Fruit fly (Drosophila melanogaster): ENCODE results near the gene Ras64B.
A peak's percentile ranks its signal among the peaks of the same experiment; 100 is the strongest.

Ras64B gene

DNA sequence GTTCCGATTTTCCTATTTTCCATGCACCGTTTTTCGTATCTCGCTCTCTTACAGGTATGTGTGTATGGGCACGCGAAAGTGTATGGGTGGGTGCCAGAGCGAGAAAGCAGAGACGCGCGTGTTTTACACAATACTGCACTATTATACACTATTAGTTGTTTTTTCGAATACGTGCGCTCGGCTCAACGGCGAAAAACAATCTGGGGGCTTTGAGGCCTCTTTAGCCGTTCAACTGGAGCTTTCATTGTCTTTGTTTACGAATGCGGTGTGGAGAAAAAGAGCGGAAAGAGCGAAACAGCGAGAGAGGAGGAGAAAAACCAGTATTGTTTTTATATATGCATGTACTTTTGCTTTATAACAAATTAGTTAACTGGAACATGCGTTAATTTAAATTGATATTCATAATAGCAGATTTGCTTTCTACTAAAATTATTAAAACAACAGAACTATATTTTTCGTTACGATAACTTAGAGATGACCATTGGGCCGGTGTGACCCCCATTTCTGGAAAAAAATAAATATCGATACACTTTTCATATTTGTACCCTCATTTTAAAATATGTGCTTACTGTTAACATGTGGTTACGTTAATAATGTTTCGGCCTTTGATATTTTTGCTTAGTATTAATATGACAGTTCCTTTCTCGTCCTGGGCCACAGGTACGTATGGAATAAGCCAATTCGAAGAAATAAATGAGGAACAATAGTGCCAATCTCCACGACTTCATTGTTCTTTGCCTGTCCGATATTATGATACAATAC lies 36.2 kb upstream of the Ras64B start, which contains the start of gene CG14995 (continued):
- peak; percentile 71 for TF ChIP-seq CG34376 (GFP tag; optimal IDR thresholded peaks at IDR 0.05)
- no peak for TF ChIP-seq Gsc (GFP tag; IDR thresholded peaks at IDR 0.05)
- TF ChIP-seq CG4707 (GFP tag; optimal IDR thresholded peaks at IDR 0.05): no peak
- TF ChIP-seq eyg (GFP tag; optimal IDR thresholded peaks at IDR 0.05): no peak
- no peak; the same call in 1 of the 2 replicates for TF ChIP-seq sob (GFP tag; IDR thresholded peaks at IDR 0.05)
- TF ChIP-seq CG15601 (tag; optimal IDR thresholded peaks at IDR 0.05): peak; percentile 16
- no peak for TF ChIP-seq grn (GFP tag; optimal IDR thresholded peaks at IDR 0.05)
- no peak for TF ChIP-seq disco-r (GFP tag; optimal IDR thresholded peaks at IDR 0.05)
- no peak for TF ChIP-seq CG7786 (GFP tag; optimal IDR thresholded peaks at IDR 0.05)
- peak; percentile 75 for TF ChIP-seq CG16813 (GFP tag; IDR thresholded peaks at IDR 0.05; ENCODE audit: partially characterized antibody)
- TF ChIP-seq CoRest (tag; optimal IDR thresholded peaks at IDR 0.05): no peak
- no peak for TF ChIP-seq CG15696 (tag; optimal IDR thresholded peaks at IDR 0.05)
- TF ChIP-seq nom (GFP tag; optimal IDR thresholded peaks at IDR 0.05): peak; percentile 77
- no peak; the same call in 1 of the 3 replicates for TF ChIP-seq zen2 (GFP tag; IDR thresholded peaks at IDR 0.05; ENCODE audit: partially characterized antibody)
- no peak for TF ChIP-seq crc (GFP tag; optimal IDR thresholded peaks at IDR 0.05)
- no peak for TF ChIP-seq E2f1 (GFP tag; IDR thresholded peaks at IDR 0.05)
- TF ChIP-seq cato (GFP tag; optimal IDR thresholded peaks at IDR 0.05; ENCODE audit: borderline replicate concordance): no peak
- TF ChIP-seq CG6254 (GFP tag; optimal IDR thresholded peaks at IDR 0.05): no peak
- TF ChIP-seq Hand (GFP tag; optimal IDR thresholded peaks at IDR 0.05): peak; percentile 34
- peak; percentile 61 to 86 for TF ChIP-seq Trl (optimal IDR thresholded peaks at IDR 0.05)
- no peak for TF ChIP-seq Trl (GFP tag; optimal IDR thresholded peaks at IDR 0.05)
- peak; percentile 45; the same call in 1 of the 2 replicates for TF ChIP-seq Adf1 (GFP tag; IDR thresholded peaks at IDR 0.05)
- peak; percentile 79 for TF ChIP-seq BtbVII (GFP tag; optimal IDR thresholded peaks at IDR 0.05)
- TF ChIP-seq CG12104 (GFP tag; optimal IDR thresholded peaks at IDR 0.05): no peak
- TF ChIP-seq CG10366 (GFP tag; IDR thresholded peaks at IDR 0.05): no peak
- peak; percentile 67 for TF ChIP-seq Scr (GFP tag; IDR thresholded peaks at IDR 0.05; ENCODE audit: partially characterized antibody)
- no peak for TF ChIP-seq maf-S (GFP tag; optimal IDR thresholded peaks at IDR 0.05)
- TF ChIP-seq CG10267 (tag; optimal IDR thresholded peaks at IDR 0.05): peak; percentile 5
- no peak for TF ChIP-seq Tbp (GFP tag; optimal IDR thresholded peaks at IDR 0.05)
- peak; percentile 31 for TF ChIP-seq CG15514 (GFP tag; optimal IDR thresholded peaks at IDR 0.05)
- TF ChIP-seq Jarid2 (GFP tag; optimal IDR thresholded peaks at IDR 0.05): peak; percentile 77
- TF ChIP-seq Hmx (GFP tag; optimal IDR thresholded peaks at IDR 0.05): no peak
- TF ChIP-seq mirr (GFP tag; optimal IDR thresholded peaks at IDR 0.05): peak; percentile 77
- TF ChIP-seq stwl (tag; optimal IDR thresholded peaks at IDR 0.05): peak; percentile 56
- no peak for TF ChIP-seq hkb (optimal IDR thresholded peaks at IDR 0.05)
- TF ChIP-seq hkb (GFP tag; IDR thresholded peaks at IDR 0.05): peak; percentile 43
- peak; percentile 25 for TF ChIP-seq CHES-1-like (GFP tag; optimal IDR thresholded peaks at IDR 0.05)
- TF ChIP-seq Elba2 (GFP tag; optimal IDR thresholded peaks at IDR 0.05): peak; percentile 84
- TF ChIP-seq CG13775 (GFP tag; optimal IDR thresholded peaks at IDR 0.05): no peak
- TF ChIP-seq Bgb (GFP tag; IDR thresholded peaks at IDR 0.05; ENCODE audit: partially characterized antibody): peak; percentile 70
- TF ChIP-seq cad (GFP tag; optimal IDR thresholded peaks at IDR 0.05): no peak
- no peak for TF ChIP-seq CG1529 (GFP tag; optimal IDR thresholded peaks at IDR 0.05)
- no peak for TF ChIP-seq zfh2 (GFP tag; optimal IDR thresholded peaks at IDR 0.05)

Data from whole organism, embryonic.